Worm (Caenorhabditis elegans) whole organism, L2 larva: ENCODE results near the gene ani-3.

ENCODE experiments used
- aly-2 ChIP-seq: fragments of 150-350 bp; optimal IDR thresholded peaks from 2 replicates; lab custom pipeline; 2014; ENCODE audit warnings: missing biosample characterization, missing genetic modification characterization
- ceh-16 ChIP-seq: fragments of 150-350 bp; optimal IDR thresholded peaks from 2 replicates; lab custom pipeline; 2014; ENCODE audit warnings: missing biosample characterization, missing genetic modification characterization
- dmd-4 ChIP-seq: sonication (generic microtip); optimal IDR thresholded peaks from 2 replicates; lab custom pipeline; 2017; ENCODE audit warnings: missing biosample characterization, missing genetic modification characterization
- elt-1 ChIP-seq: fragments of 150-350 bp; optimal IDR thresholded peaks from 2 replicates; lab custom pipeline; 2014; ENCODE audit warnings: missing biosample characterization, missing genetic modification characterization
- fos-1 ChIP-seq: fragments of 150-350 bp; optimal IDR thresholded peaks from 2 replicates; lab custom pipeline; 2014; ENCODE audit warnings: missing biosample characterization, missing genetic modification characterization
- gmeb-1 ChIP-seq: fragments of 150-350 bp; optimal IDR thresholded peaks from 2 replicates; lab custom pipeline; 2014; ENCODE audit warnings: missing biosample characterization, missing genetic modification characterization
- lin-13 ChIP-seq: fragments of 150-350 bp; optimal IDR thresholded peaks from 2 replicates; lab custom pipeline; 2014; ENCODE audit warnings: missing biosample characterization, missing genetic modification reagents, missing genetic modification characterization
- nhr-237 ChIP-seq: fragments of 150-350 bp; optimal IDR thresholded peaks from 2 replicates; lab custom pipeline; 2014; ENCODE audit warnings: missing biosample characterization, missing genetic modification characterization
- sem-4 ChIP-seq: fragments of 150-350 bp; optimal IDR thresholded peaks from 2 replicates; lab custom pipeline; 2014; ENCODE audit warnings: missing biosample characterization, missing genetic modification reagents, missing genetic modification characterization
- unc-39 ChIP-seq: fragments of 150-350 bp; optimal IDR thresholded peaks from 2 replicates; lab custom pipeline; 2014; ENCODE audit warnings: missing biosample characterization, missing genetic modification characterization
- zag-1 ChIP-seq: fragments of 150-350 bp; optimal IDR thresholded peaks from 2 replicates; lab custom pipeline; 2014; ENCODE audit warnings: missing biosample characterization, missing genetic modification characterization
- ztf-4 ChIP-seq: fragments of 150-350 bp; optimal IDR thresholded peaks from 2 replicates; lab custom pipeline; 2014; ENCODE audit warnings: missing biosample characterization, missing genetic modification characterization

ani-3 gene

ce11 chrV:19754331-19754730 is 56.8 kb downstream of the ani-3 start:
- TF ChIP-seq lin-13 (GFP tag; lab: Kevin White, UChicago): no peak
- no peak for TF ChIP-seq aly-2 (tag; lab: Kevin White, UChicago)
- no peak for TF ChIP-seq unc-39
- no peak for TF ChIP-seq gmeb-1 (tag; lab: Kevin White, UChicago)
- no peak for TF ChIP-seq elt-1
- no peak for TF ChIP-seq ztf-4 (tag; lab: Kevin White, UChicago)
- no peak for TF ChIP-seq sem-4 (tag; lab: Kevin White, UChicago)
- TF ChIP-seq dmd-4 (tag; lab: Kevin White, UChicago): no peak
- no peak for TF ChIP-seq ceh-16
- no peak for TF ChIP-seq zag-1 (tag; lab: Kevin White, UChicago)
- no peak for TF ChIP-seq fos-1
- no peak for TF ChIP-seq nhr-237 (tag; lab: Kevin White, UChicago)
